Worm (Caenorhabditis elegans): Measurements from ENCODE around the gene nlp-70.

ce11 chrV:254591-254990, 18.1 kb downstream of the nlp-70 start, which contains the start of gene str-121:
- TF ChIP-seq lin-13 (GFP tag; optimal IDR thresholded peaks at IDR 0.05) (no peak), fos-1 (tag; optimal IDR thresholded peaks at IDR 0.05) (no peak), nhr-12 (tag; optimal IDR thresholded peaks at IDR 0.05) (no peak), zag-1 (tag; optimal IDR thresholded peaks at IDR 0.05) (no peak), mab-5 (tag; optimal IDR thresholded peaks at IDR 0.05) (no peak), unc-62 (GFP tag; optimal IDR thresholded peaks at IDR 0.05) (no peak), ZK546.5 (tag; optimal IDR thresholded peaks at IDR 0.05) (no peak), snpc-4 (tag; optimal IDR thresholded peaks at IDR 0.05) (no peak), F13H6.1 (tag; optimal IDR thresholded peaks at IDR 0.05) (no peak), skn-1 (tag; optimal IDR thresholded peaks at IDR 0.05) (no peak), ceh-16 (tag; optimal IDR thresholded peaks at IDR 0.05) (no peak), egl-27 (tag; optimal IDR thresholded peaks at IDR 0.05) (no peak), nhr-23 (tag; optimal IDR thresholded peaks at IDR 0.05) (no peak), unc-55 (GFP tag; optimal IDR thresholded peaks at IDR 0.05) (no peak)

Measured in whole organism, L2 larva.